Fruit fly (Drosophila melanogaster) whole organism, wandering third instar larva: ENCODE measurements around the gene INPP5E.

Experiments used
- Abd-B ChIP-seq: fragments of >200 bp; optimal IDR thresholded peaks from 2 replicates; lab custom pipeline; 2017; ENCODE audit warnings: missing biosample characterization, missing genetic modification characterization
- CG32264 ChIP-seq: fragments of 200-800 bp; sonication (Bioruptor generic); optimal IDR thresholded peaks from 2 replicates; lab custom pipeline; 2016; ENCODE audit warnings: missing biosample characterization, missing genetic modification characterization
- CG9705 ChIP-seq: fragments of 200-800 bp; sonication (Bioruptor generic); optimal IDR thresholded peaks from 2 replicates; lab custom pipeline; 2018; ENCODE audit warnings: missing biosample characterization, mild to moderate bottlenecking, missing genetic modification characterization
- CrebA ChIP-seq: fragments of 200-800 bp; sonication (Bioruptor generic); optimal IDR thresholded peaks from 2 replicates; lab custom pipeline; 2016; ENCODE audit warnings: missing biosample characterization, mild to moderate bottlenecking, missing genetic modification characterization, borderline replicate concordance
- Dfd ChIP-seq: fragments of >200 bp; optimal IDR thresholded peaks from 2 replicates; lab custom pipeline; 2017; ENCODE audit warnings: missing biosample characterization, missing genetic modification characterization
- Dif ChIP-seq: fragments of 200-275, 200-300 bp; sonication (Bioruptor generic); optimal IDR thresholded peaks from 2 replicates; lab custom pipeline; 2018; ENCODE audit warnings: missing biosample characterization, missing genetic modification characterization; ENCODE audit not compliant: partially characterized antibody
- GATAd ChIP-seq: sonication (Bioruptor generic); optimal IDR thresholded peaks from 2 replicates; lab custom pipeline; 2016; ENCODE audit warnings: missing biosample characterization, missing genetic modification characterization
- HLH106 ChIP-seq: fragments of 200-800 bp; optimal IDR thresholded peaks from 3 replicates; lab custom pipeline; 2019; ENCODE audit warnings: missing biosample characterization, mild to moderate bottlenecking, missing genetic modification characterization, moderate library complexity
- Hnf4 ChIP-seq: fragments of 200-800 bp; sonication (Bioruptor generic); optimal IDR thresholded peaks from 2 replicates; lab custom pipeline; 2016; ENCODE audit warnings: missing biosample characterization, mild to moderate bottlenecking, missing genetic modification characterization
- Hr78 ChIP-seq: fragments of >200 bp; optimal IDR thresholded peaks from 2 replicates; lab custom pipeline; 2017; ENCODE audit warnings: missing biosample characterization, missing genetic modification characterization
- Hr83 ChIP-seq: fragments of 200-300 bp; sonication (Bioruptor generic); optimal IDR thresholded peaks from 2 replicates; lab custom pipeline; 2016; ENCODE audit warnings: missing biosample characterization, mild to moderate bottlenecking, missing genetic modification characterization, moderate library complexity; ENCODE audit not compliant: poor library complexity, severe bottlenecking
- Jra ChIP-seq: sonication (Bioruptor generic); optimal IDR thresholded peaks from 2 replicates; lab custom pipeline; 2016; ENCODE audit warnings: missing biosample characterization, missing genetic modification characterization
- Mio ChIP-seq: sonication (Bioruptor generic); optimal IDR thresholded peaks from 2 replicates; lab custom pipeline; 2016; ENCODE audit warnings: missing biosample characterization, missing genetic modification characterization
- Myc ChIP-seq: fragments of >200 bp; optimal IDR thresholded peaks from 2 replicates; lab custom pipeline; 2017
- N ChIP-seq: fragments of >200 bp; optimal IDR thresholded peaks from 2 replicates; lab custom pipeline; 2018; ENCODE audit warnings: missing biosample characterization, missing external identifiers, missing genetic modification characterization
- OdsH ChIP-seq: fragments of 200-800 bp; sonication (Bioruptor generic); optimal IDR thresholded peaks from 2 replicates; lab custom pipeline; 2016; ENCODE audit warnings: missing biosample characterization, mild to moderate bottlenecking, missing genetic modification characterization
- Rel ChIP-seq, 2 experiments: fragments of 200-800 bp; sonication (Bioruptor generic) in 1 of 2; optimal IDR thresholded peaks; 2 replicates in 1 of 2; 3 replicates in 1 of 2; lab custom pipeline; 2016 to 2019; ENCODE audit warnings: mild to moderate bottlenecking in 2 of 2, missing biosample characterization in 2 of 2, missing genetic modification characterization in 2 of 2, moderate library complexity in 1 of 2
- Sp1 ChIP-seq: fragments of 200-800 bp; sonication (Bioruptor generic); optimal IDR thresholded peaks from 3 replicates; lab custom pipeline; 2019; ENCODE audit warnings: missing biosample characterization, mild to moderate bottlenecking, missing genetic modification characterization, moderate library complexity
- Vsx2 ChIP-seq: fragments of 200-300, 225-300 bp; sonication (Bioruptor generic); optimal IDR thresholded peaks from 2 replicates; lab custom pipeline; 2018; ENCODE audit warnings: missing biosample characterization, missing genetic modification characterization; ENCODE audit not compliant: partially characterized antibody
- br ChIP-seq: fragments of 200-800 bp; sonication (Bioruptor generic); optimal IDR thresholded peaks from 2 replicates; lab custom pipeline; 2016; ENCODE audit warnings: missing biosample characterization, missing genetic modification characterization
- brk ChIP-seq: fragments of 200-800 bp; sonication (Bioruptor generic); optimal IDR thresholded peaks from 2 replicates; lab custom pipeline; 2016; ENCODE audit warnings: missing biosample characterization, mild to moderate bottlenecking, missing genetic modification characterization
- dl ChIP-seq, 2 experiments: fragments of 175-275, 200-275 bp in 1 of 2; fragments of 200-275 bp in 1 of 2; sonication (Bioruptor generic); optimal IDR thresholded peaks; lab custom pipeline; 2018; ENCODE audit warnings: mild to moderate bottlenecking in 2 of 2, missing biosample characterization in 2 of 2, missing genetic modification characterization in 2 of 2, moderate library complexity in 2 of 2; ENCODE audit not compliant: partially characterized antibody in 2 of 2, insufficient read depth in 1 of 2
- dmrt93B ChIP-seq: fragments of 200-800 bp; sonication (Bioruptor generic); optimal IDR thresholded peaks from 2 replicates; lab custom pipeline; 2018; ENCODE audit warnings: missing biosample characterization, mild to moderate bottlenecking, missing genetic modification characterization
- dsf ChIP-seq: sonication (Bioruptor generic); optimal IDR thresholded peaks from 2 replicates; lab custom pipeline; 2016; ENCODE audit warnings: missing biosample characterization, missing genetic modification characterization, borderline replicate concordance
- ey ChIP-seq: fragments of 200-800 bp; sonication (Bioruptor generic); optimal IDR thresholded peaks from 2 replicates; lab custom pipeline; 2016; ENCODE audit warnings: missing biosample characterization, missing genetic modification characterization
- foxo ChIP-seq, 2 experiments: fragments of 200-800 bp; sonication (Bioruptor generic); optimal IDR thresholded peaks; 2 replicates in 1 of 2; 3 replicates in 1 of 2; lab custom pipeline; 2016 to 2017; ENCODE audit warnings: missing biosample characterization in 2 of 2, missing genetic modification characterization in 2 of 2
- fru ChIP-seq: fragments of 200-800 bp; sonication (Bioruptor generic); optimal IDR thresholded peaks from 3 replicates; lab custom pipeline; 2016; ENCODE audit warnings: missing biosample characterization, mild to moderate bottlenecking, missing genetic modification characterization
- h ChIP-seq: fragments of 200-800 bp; sonication (Bioruptor generic); optimal IDR thresholded peaks from 3 replicates; lab custom pipeline; 2016; ENCODE audit warnings: missing biosample characterization, mild to moderate bottlenecking, missing genetic modification characterization
- jim ChIP-seq: fragments of 175-275, 200-325 bp; sonication (Bioruptor generic); optimal IDR thresholded peaks from 2 replicates; lab custom pipeline; 2016; ENCODE audit warnings: missing biosample characterization, mild to moderate bottlenecking, missing genetic modification characterization
- lola ChIP-seq: fragments of >200 bp; optimal IDR thresholded peaks from 2 replicates; lab custom pipeline; 2017; ENCODE audit warnings: missing biosample characterization, missing genetic modification characterization
- pan ChIP-seq: fragments of >200 bp; optimal IDR thresholded peaks from 2 replicates; lab custom pipeline; 2017
- psq ChIP-seq: fragments of 200-800 bp; sonication (Bioruptor generic); optimal IDR thresholded peaks from 3 replicates; lab custom pipeline; 2017; ENCODE audit warnings: missing biosample characterization, mild to moderate bottlenecking, missing genetic modification characterization, moderate library complexity
- rgr ChIP-seq: fragments of 200-800 bp; sonication (Bioruptor generic); optimal IDR thresholded peaks from 3 replicates; lab custom pipeline; 2016; ENCODE audit warnings: missing biosample characterization, mild to moderate bottlenecking, missing genetic modification characterization
- sage ChIP-seq: fragments of 200-800 bp; sonication (Bioruptor generic); optimal IDR thresholded peaks from 2 replicates; lab custom pipeline; 2016; ENCODE audit warnings: missing biosample characterization, mild to moderate bottlenecking, missing genetic modification characterization
- sv ChIP-seq: fragments of 200-800 bp; sonication (Bioruptor generic); optimal IDR thresholded peaks from 3 replicates; lab custom pipeline; 2016; ENCODE audit warnings: missing biosample characterization, missing genetic modification characterization
- tai ChIP-seq: sonication (Bioruptor generic); optimal IDR thresholded peaks from 2 replicates; lab custom pipeline; 2016; ENCODE audit warnings: missing biosample characterization, missing genetic modification characterization
- usp ChIP-seq: fragments of >200 bp; optimal IDR thresholded peaks from 2 replicates; lab custom pipeline; 2017; ENCODE audit warnings: missing biosample characterization, missing genetic modification characterization
- woc ChIP-seq: sonication (Bioruptor generic); optimal IDR thresholded peaks from 2 replicates; lab custom pipeline; 2016; ENCODE audit warnings: missing biosample characterization, mild to moderate bottlenecking, missing genetic modification characterization

The INPP5E gene

DNA sequence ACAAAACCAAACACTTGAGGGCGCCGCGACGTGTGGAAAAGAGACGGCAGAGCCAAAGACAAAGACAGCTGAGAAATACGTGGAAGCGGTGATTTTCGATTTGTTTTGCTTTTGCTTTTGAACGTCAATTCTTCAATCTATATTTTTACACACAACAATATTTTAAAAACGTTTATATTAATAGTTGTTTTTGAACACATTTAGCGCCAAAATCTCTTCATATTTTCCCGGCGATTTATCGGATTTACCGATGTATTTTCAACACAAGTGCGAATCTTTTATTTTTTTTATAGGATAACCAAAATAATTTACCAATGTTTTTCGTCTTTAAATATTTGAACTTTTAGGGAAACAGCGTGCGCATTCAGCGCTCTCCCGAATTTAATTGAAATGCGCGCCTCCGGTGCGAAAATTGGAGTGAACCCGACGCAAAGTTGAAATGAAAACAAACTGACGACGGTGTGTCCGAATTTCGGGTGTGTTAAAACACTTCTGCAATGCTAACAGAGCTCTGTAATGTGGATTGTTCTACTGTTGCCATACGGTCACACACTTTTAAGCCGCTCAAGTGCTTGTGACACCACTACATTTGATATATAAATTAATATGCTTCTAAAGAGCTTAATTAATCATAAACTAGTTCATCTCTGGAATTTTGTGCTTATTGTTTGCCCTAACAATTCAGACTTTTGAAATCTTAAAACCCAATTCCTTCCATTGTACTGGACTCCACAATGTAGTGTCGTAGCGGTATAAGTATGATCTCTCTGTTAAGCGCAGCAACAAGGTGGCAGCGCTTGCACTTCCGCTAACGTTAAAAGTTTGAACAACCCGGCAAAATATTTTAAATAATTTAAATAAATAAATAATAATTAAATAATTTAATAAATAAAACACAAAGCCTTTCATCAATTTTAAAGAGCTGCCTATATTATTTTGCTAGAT lies 10.8 kb upstream of the INPP5E start, which contains the start of gene app:
app (minus strand) TSS at position 499 of the 945 bp plus-strand sequence.
- TF ChIP-seq Abd-B = no peak
- TF ChIP-seq psq (GFP tag; lab: Kevin White, UChicago) = peak; percentile 68
- TF ChIP-seq rgr (GFP tag; lab: Kevin White, UChicago) = peak; percentile 93
- no peak for TF ChIP-seq lola (GFP tag; lab: Kevin White, UChicago)
- peak; percentile 58 for TF ChIP-seq sv (GFP tag; lab: Kevin White, UChicago)
- peak; percentile 65 for TF ChIP-seq CG32264
- TF ChIP-seq CrebA (GFP tag; lab: Kevin White, UChicago) = no peak
- TF ChIP-seq dsf (GFP tag; lab: Kevin White, UChicago) = no peak
- no peak for TF ChIP-seq Vsx2
- TF ChIP-seq fru = peak; percentile 82
- no peak for TF ChIP-seq usp (GFP tag; lab: Kevin White, UChicago)
- no peak for TF ChIP-seq Hr78
- TF ChIP-seq foxo (GFP tag; optimal IDR thresholded peaks at IDR 0.05; lab: Kevin White, UChicago) = peak; percentile 31 to 90
- TF ChIP-seq Dfd = no peak
- TF ChIP-seq Jra (GFP tag; lab: Kevin White, UChicago) = no peak
- peak; percentile 86 for TF ChIP-seq h (GFP tag; lab: Kevin White, UChicago)
- TF ChIP-seq dl (GFP tag; optimal IDR thresholded peaks at IDR 0.05; lab: Kevin White, UChicago; ENCODE audit: insufficient read depth in 1 of 2, partially characterized antibody in 2 of 2) = no peak
- no peak for TF ChIP-seq brk (GFP tag; lab: Kevin White, UChicago)
- TF ChIP-seq N (GFP tag; lab: Kevin White, UChicago) = no peak
- TF ChIP-seq Mio (GFP tag; lab: Kevin White, UChicago) = peak; percentile 51
- TF ChIP-seq dmrt93B (GFP tag; lab: Kevin White, UChicago) = peak; percentile 93
- TF ChIP-seq HLH106 (tag; lab: Kevin White, UChicago) = peak; percentile 94
- peak; percentile 91 for TF ChIP-seq CG9705 (GFP tag; lab: Kevin White, UChicago)
- TF ChIP-seq Sp1 (GFP tag; lab: Kevin White, UChicago) = peak; percentile 91
- TF ChIP-seq Myc (lab: Kevin White, UChicago) = no peak
- peak; percentile 75 for TF ChIP-seq OdsH (GFP tag; lab: Kevin White, UChicago)
- TF ChIP-seq tai (GFP tag; lab: Kevin White, UChicago) = no peak
- TF ChIP-seq sage (GFP tag; lab: Kevin White, UChicago) = peak; percentile 81
- peak; percentile 40 for TF ChIP-seq Rel (GFP tag; optimal IDR thresholded peaks at IDR 0.05; lab: Kevin White, UChicago)
- peak; percentile 63 for TF ChIP-seq Rel (tag; optimal IDR thresholded peaks at IDR 0.05; lab: Kevin White, UChicago)
- TF ChIP-seq Hr83 (GFP tag; lab: Kevin White, UChicago) = peak; percentile 69
- TF ChIP-seq pan (lab: Kevin White, UChicago) = no peak
- no peak for TF ChIP-seq GATAd
- TF ChIP-seq br = peak; percentile 90
- peak; percentile 65 for TF ChIP-seq Hnf4 (GFP tag; lab: Kevin White, UChicago)
- TF ChIP-seq woc (GFP tag; lab: Kevin White, UChicago) = peak; percentile 58
- peak; percentile 58 for TF ChIP-seq Dif (GFP tag; lab: Kevin White, UChicago)
- TF ChIP-seq ey = peak; percentile 86
- no peak for TF ChIP-seq jim (GFP tag; lab: Kevin White, UChicago)

DNA sequence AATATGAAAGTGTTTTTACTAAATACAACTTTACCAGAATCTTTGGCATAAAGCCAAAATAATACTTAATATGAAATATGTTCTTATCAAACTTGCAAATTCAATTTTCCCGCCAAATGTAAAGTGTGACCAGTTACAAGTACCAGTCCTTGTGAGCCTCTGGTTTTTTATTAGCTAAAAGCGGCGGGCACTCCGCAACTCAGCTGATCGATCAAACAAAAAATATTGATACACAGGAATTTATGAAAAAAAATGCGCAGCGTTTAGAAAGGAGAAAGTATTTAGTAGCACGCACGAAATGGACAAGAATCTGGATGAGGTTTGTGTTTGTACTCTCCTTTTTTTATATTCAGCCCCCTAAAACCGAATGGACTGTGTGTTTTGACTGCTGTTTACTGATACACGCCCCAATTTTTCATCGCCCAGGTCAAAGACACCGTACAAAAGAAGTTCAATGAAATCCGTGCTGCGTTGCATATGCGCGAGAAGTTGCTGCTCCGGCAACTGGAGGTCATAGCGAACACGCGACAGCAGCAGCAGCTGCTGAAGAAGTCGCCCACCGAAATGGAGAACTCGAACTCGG lies 10.0 kb upstream of the INPP5E start, which contains the start of gene CG32100:
CG32100 (plus strand) TSS at position 197 of the 583 bp plus-strand sequence.
- TF ChIP-seq Hr83 (GFP tag; lab: Kevin White, UChicago) (peak; percentile 26), dmrt93B (GFP tag; lab: Kevin White, UChicago) (no peak)
